Worm (Caenorhabditis elegans) whole organism, L1 larva: Measurements from ENCODE around the gene ZK1290.15.

Experiments used
- ceh-82 ChIP-seq, 3 experiments: fragments of 150-350 bp in 1 of 3; sonication (generic microtip) in 2 of 3; optimal IDR thresholded peaks; 2 replicates each; lab custom pipeline; 2014 to 2017; ENCODE audit warnings: missing biosample characterization in 3 of 3, missing genetic modification characterization in 3 of 3
- pax-3 ChIP-seq: fragments of 200-800 bp; sonication (Bioruptor generic); optimal IDR thresholded peaks from 2 replicates; lab custom pipeline; 2018; ENCODE audit warnings: mild to moderate bottlenecking, missing genetic modification characterization, moderate library complexity, missing compliant biosample characterization

- TF ChIP-seq ceh-82 (tag; optimal IDR thresholded peaks at IDR 0.05; lab: Kevin White, UChicago) (no peak), pax-3 (tag; lab: Kevin White, UChicago) (no peak)
These were observed 22.0 kb downstream of the ZK1290.15 start for ce11 chrII:7545364-7545763.
